Worm (Caenorhabditis elegans) whole organism, L1 larva: ENCODE results near the gene T21D12.12.

ENCODE experiments used
- C04F5.9 ChIP-seq: sonication (generic microtip); optimal IDR thresholded peaks from 2 replicates; lab custom pipeline; 2016; ENCODE audit warnings: missing genetic modification characterization, missing compliant biosample characterization
- C16A3.4 ChIP-seq: fragments of 150-350 bp; optimal IDR thresholded peaks from 2 replicates; lab custom pipeline; 2014; ENCODE audit warnings: missing biosample characterization, missing genetic modification characterization
- F16B12.6 ChIP-seq: fragments of 150-350 bp; optimal IDR thresholded peaks from 2 replicates; lab custom pipeline; 2014; ENCODE audit warnings: missing biosample characterization, missing genetic modification characterization
- aha-1 ChIP-seq: fragments of 150-350 bp; optimal IDR thresholded peaks from 2 replicates; lab custom pipeline; 2014; ENCODE audit warnings: missing biosample characterization, missing genetic modification characterization
- aly-2 ChIP-seq: fragments of 150-350 bp; optimal IDR thresholded peaks from 2 replicates; lab custom pipeline; 2014; ENCODE audit warnings: missing biosample characterization, missing genetic modification characterization
- blmp-1 ChIP-seq: fragments of 150-350 bp; optimal IDR thresholded peaks from 2 replicates; lab custom pipeline; 2014; ENCODE audit warnings: missing biosample characterization, missing genetic modification characterization
- ceh-8 ChIP-seq: fragments of 200-800 bp; sonication (Bioruptor generic); optimal IDR thresholded peaks from 2 replicates; lab custom pipeline; 2018; ENCODE audit warnings: mild to moderate bottlenecking, missing genetic modification characterization, moderate library complexity, missing compliant biosample characterization
- ceh-82 ChIP-seq, 3 experiments: fragments of 150-350 bp in 1 of 3; sonication (generic microtip) in 2 of 3; optimal IDR thresholded peaks; 2 replicates each; lab custom pipeline; 2014 to 2017; ENCODE audit warnings: missing biosample characterization in 3 of 3, missing genetic modification characterization in 3 of 3
- ceh-90 ChIP-seq: sonication (generic microtip); optimal IDR thresholded peaks from 2 replicates; lab custom pipeline; 2016; ENCODE audit warnings: missing genetic modification characterization, missing compliant biosample characterization
- ces-1 ChIP-seq: fragments of 150-350 bp; optimal IDR thresholded peaks from 2 replicates; lab custom pipeline; 2014; ENCODE audit warnings: missing biosample characterization, missing genetic modification reagents, missing genetic modification characterization
- dsc-1 ChIP-seq: sonication (generic microtip); optimal IDR thresholded peaks from 2 replicates; lab custom pipeline; 2016; ENCODE audit warnings: mild to moderate bottlenecking, missing genetic modification characterization, missing compliant biosample characterization
- efl-1 ChIP-seq, 4 experiments: fragments of 150-350 bp; optimal IDR thresholded peaks in 3 of 4; peaks in 1 of 4; 1 replicate in 1 of 4; 2 replicates in 3 of 4; lab custom pipeline; 2014; ENCODE audit warnings: missing biosample characterization in 2 of 4, missing genetic modification characterization in 2 of 4, missing genetic modification reagents in 2 of 4
- efl-3 ChIP-seq: fragments of 200-800 bp; sonication (Bioruptor generic); optimal IDR thresholded peaks from 2 replicates; lab custom pipeline; 2018; ENCODE audit warnings: mild to moderate bottlenecking, missing genetic modification characterization, missing compliant biosample characterization
- elt-3 ChIP-seq, 6 experiments: fragments of 150-350 bp in 1 of 6; sonication (generic microtip); optimal IDR thresholded peaks; 2 replicates each; lab custom pipeline; 2017 to 2018; ENCODE audit warnings: missing biosample characterization in 6 of 6, missing genetic modification characterization in 6 of 6, inconsistent platforms in 1 of 6
- fkh-10 ChIP-seq: sonication (generic microtip); optimal IDR thresholded peaks from 2 replicates; lab custom pipeline; 2017; ENCODE audit warnings: missing biosample characterization, missing genetic modification reagents, missing genetic modification characterization
- fkh-8 ChIP-seq: sonication (generic microtip); optimal IDR thresholded peaks from 2 replicates; lab custom pipeline; 2016; ENCODE audit warnings: mild to moderate bottlenecking, missing genetic modification characterization, missing compliant biosample characterization
- fos-1 ChIP-seq: fragments of 150-350 bp; optimal IDR thresholded peaks from 2 replicates; lab custom pipeline; 2014; ENCODE audit warnings: missing biosample characterization, missing genetic modification characterization
- hlh-17 ChIP-seq: fragments of 200-800 bp; sonication (Bioruptor generic); optimal IDR thresholded peaks from 2 replicates; lab custom pipeline; 2018; ENCODE audit warnings: missing genetic modification characterization, mild to moderate bottlenecking, missing compliant biosample characterization, moderate library complexity, borderline replicate concordance
- hlh-4 ChIP-seq: sonication (generic microtip); optimal IDR thresholded peaks from 2 replicates; lab custom pipeline; 2016; ENCODE audit warnings: mild to moderate bottlenecking, missing genetic modification characterization, missing compliant biosample characterization
- hpl-2 ChIP-seq: fragments of 150-350 bp; optimal IDR thresholded peaks from 2 replicates; lab custom pipeline; 2014; ENCODE audit warnings: missing biosample characterization, missing genetic modification reagents, missing genetic modification characterization
- lin-13 ChIP-seq: fragments of 150-350 bp; optimal IDR thresholded peaks from 2 replicates; lab custom pipeline; 2014; ENCODE audit warnings: missing biosample characterization, missing genetic modification reagents, missing genetic modification characterization
- lin-14 ChIP-seq: fragments of 200-800 bp; sonication (Bioruptor generic); optimal IDR thresholded peaks from 2 replicates; lab custom pipeline; 2018; ENCODE audit warnings: mild to moderate bottlenecking, missing genetic modification characterization, moderate library complexity, missing compliant biosample characterization
- lin-35 ChIP-seq, 2 experiments: fragments of 150-350 bp; optimal IDR thresholded peaks; 2 replicates each; lab custom pipeline; 2014; ENCODE audit warnings: missing biosample characterization in 2 of 2, missing genetic modification characterization in 2 of 2, missing genetic modification reagents in 2 of 2
- lin-39 ChIP-seq: fragments of 150-350 bp; optimal IDR thresholded peaks from 2 replicates; lab custom pipeline; 2014; ENCODE audit warnings: missing biosample characterization, missing genetic modification reagents, missing genetic modification characterization
- lsy-2 ChIP-seq, 2 experiments: fragments of 150-350 bp; optimal IDR thresholded peaks; 2 replicates each; lab custom pipeline; 2014; ENCODE audit warnings: missing biosample characterization in 2 of 2, missing genetic modification characterization in 2 of 2
- mdl-1 ChIP-seq, 2 experiments: fragments of 150-350 bp; optimal IDR thresholded peaks; 2 replicates each; lab custom pipeline; 2014 to 2017; ENCODE audit warnings: missing biosample characterization in 2 of 2, missing genetic modification characterization in 2 of 2, inconsistent platforms in 1 of 2
- mef-2 ChIP-seq: fragments of 150-350 bp; optimal IDR thresholded peaks from 2 replicates; lab custom pipeline; 2014; ENCODE audit warnings: missing biosample characterization, missing genetic modification characterization
- mep-1 ChIP-seq: fragments of 150-350 bp; optimal IDR thresholded peaks from 2 replicates; lab custom pipeline; 2014; ENCODE audit warnings: missing biosample characterization, missing genetic modification characterization
- nhr-19 ChIP-seq: fragments of 200-800 bp; sonication (Bioruptor generic); conservative IDR thresholded peaks from 2 replicates; pipeline ENCODE4 v1.3.6; 2022; ENCODE audit warnings: missing genetic modification characterization, missing compliant biosample characterization
- nhr-20 ChIP-seq: sonication (generic microtip); optimal IDR thresholded peaks from 2 replicates; lab custom pipeline; 2016; ENCODE audit warnings: mild to moderate bottlenecking, missing genetic modification characterization, missing compliant biosample characterization
- nhr-237 ChIP-seq: fragments of 150-350 bp; optimal IDR thresholded peaks from 2 replicates; lab custom pipeline; 2014; ENCODE audit warnings: missing biosample characterization, missing genetic modification characterization
- nhr-28 ChIP-seq: fragments of 150-350 bp; optimal IDR thresholded peaks from 2 replicates; lab custom pipeline; 2014; ENCODE audit warnings: missing biosample characterization, missing genetic modification characterization
- nhr-47 ChIP-seq: sonication (generic microtip); optimal IDR thresholded peaks from 2 replicates; lab custom pipeline; 2016; ENCODE audit warnings: mild to moderate bottlenecking, missing genetic modification characterization, moderate library complexity, missing compliant biosample characterization
- nhr-71 ChIP-seq: sonication (generic microtip); optimal IDR thresholded peaks from 2 replicates; lab custom pipeline; 2016; ENCODE audit warnings: mild to moderate bottlenecking, missing genetic modification characterization, moderate library complexity, missing compliant biosample characterization
- nhr-76 ChIP-seq: sonication (generic microtip); optimal IDR thresholded peaks from 2 replicates; lab custom pipeline; 2017; ENCODE audit warnings: missing biosample characterization, missing genetic modification characterization
- nhr-84 ChIP-seq: sonication (generic microtip); optimal IDR thresholded peaks from 2 replicates; lab custom pipeline; 2017; ENCODE audit warnings: missing biosample characterization, missing genetic modification characterization
- nhr-85 ChIP-seq: sonication (generic microtip); peaks from one replicate; lab custom pipeline; 2016; ENCODE audit warnings: missing genetic modification characterization, inconsistent platforms, missing compliant biosample characterization
- nhr-90 ChIP-seq: sonication (generic microtip); optimal IDR thresholded peaks from 2 replicates; lab custom pipeline; 2016; ENCODE audit warnings: mild to moderate bottlenecking, missing genetic modification characterization, missing compliant biosample characterization; ENCODE audit not compliant: poor library complexity
- pqm-1 ChIP-seq: sonication (generic microtip); optimal IDR thresholded peaks from 3 replicates; lab custom pipeline; 2017; ENCODE audit warnings: missing biosample characterization, missing genetic modification characterization
- rnt-1 ChIP-seq: sonication (generic microtip); optimal IDR thresholded peaks from 2 replicates; lab custom pipeline; 2016; ENCODE audit warnings: mild to moderate bottlenecking, missing genetic modification characterization, moderate library complexity, missing compliant biosample characterization
- skn-1 ChIP-seq: fragments of 150-350 bp; optimal IDR thresholded peaks from 2 replicates; lab custom pipeline; 2014; ENCODE audit warnings: missing biosample characterization, missing genetic modification characterization
- snu-23 ChIP-seq: sonication (generic microtip); optimal IDR thresholded peaks from 2 replicates; lab custom pipeline; 2016; ENCODE audit warnings: missing genetic modification characterization, missing compliant biosample characterization
- sox-4 ChIP-seq: sonication (generic microtip); optimal IDR thresholded peaks from 2 replicates; lab custom pipeline; 2016; ENCODE audit warnings: missing genetic modification characterization, missing compliant biosample characterization
- tbx-2 ChIP-seq: sonication (generic microtip); optimal IDR thresholded peaks from 2 replicates; lab custom pipeline; 2016; ENCODE audit warnings: missing genetic modification characterization, missing compliant biosample characterization
- unc-130 ChIP-seq: fragments of 150-350 bp; optimal IDR thresholded peaks from 2 replicates; lab custom pipeline; 2017; ENCODE audit warnings: missing biosample characterization, missing genetic modification characterization, inconsistent platforms
- unc-62 ChIP-seq: fragments of 150-350 bp; optimal IDR thresholded peaks from 2 replicates; lab custom pipeline; 2014; ENCODE audit warnings: missing biosample characterization, missing genetic modification reagents, missing genetic modification characterization
- unc-86 ChIP-seq: sonication (generic microtip); optimal IDR thresholded peaks from 2 replicates; lab custom pipeline; 2016; ENCODE audit warnings: missing genetic modification characterization, missing compliant biosample characterization
- unc-98 ChIP-seq: fragments of 200-800 bp; sonication (Bioruptor generic); IDR thresholded peaks from 2 replicates; pipeline ENCODE4 v1.3.6; 2022; ENCODE audit warnings: missing genetic modification characterization, missing compliant biosample characterization
- xbp-1 ChIP-seq: sonication (generic microtip); optimal IDR thresholded peaks from 2 replicates; lab custom pipeline; 2016; ENCODE audit warnings: missing genetic modification characterization, missing compliant biosample characterization
- zag-1 ChIP-seq: fragments of 150-350 bp; optimal IDR thresholded peaks from 2 replicates; lab custom pipeline; 2014; ENCODE audit warnings: missing biosample characterization, missing genetic modification characterization
- ztf-11 ChIP-seq, 2 experiments: sonication (generic microtip); optimal IDR thresholded peaks; 2 replicates each; lab custom pipeline; 2016 to 2017; ENCODE audit warnings: missing genetic modification characterization in 2 of 2, missing biosample characterization in 1 of 2, missing compliant biosample characterization in 1 of 2

The T21D12.12 gene

ce11 chrIV:259142-259541, 7.1 kb upstream of the T21D12.12 start, which contains the start of gene dpy-9:
dpy-9 (minus strand) TSS chrIV:259204.
- TF ChIP-seq hlh-4 (tag; lab: Kevin White, UChicago) = no peak
- no peak for TF ChIP-seq unc-62
- TF ChIP-seq blmp-1 (tag; lab: Kevin White, UChicago) = peak; percentile 96
- no peak for TF ChIP-seq ztf-11 (tag; optimal IDR thresholded peaks at IDR 0.05; lab: Kevin White, UChicago)
- TF ChIP-seq elt-3 (tag; optimal IDR thresholded peaks at IDR 0.05; lab: Kevin White, UChicago) = peak in 1 of 6 experiments; percentile 50
- TF ChIP-seq tbx-2 (tag; lab: Kevin White, UChicago) = no peak
- TF ChIP-seq, all 84 proteins: peak for 2

ce11 chrIV:261607-262006, 4.6 kb upstream of the T21D12.12 start, which contains the start of gene pqbp-1.1:
pqbp-1.1 (minus strand) TSS chrIV:261683.
- TF ChIP-seq lsy-2 (tag; optimal IDR thresholded peaks at IDR 0.05; lab: Kevin White, UChicago) (peak; percentile 76 to 82), nhr-20 (tag; lab: Kevin White, UChicago) (peak; percentile 58), efl-3 (GFP tag; lab: Kevin White, UChicago) (no peak), nhr-90 (tag; lab: Kevin White, UChicago) (peak; percentile 59), nhr-85 (peak; percentile 50), fkh-10 (GFP tag; lab: Kevin White, UChicago) (peak; percentile 42), ceh-90 (tag; lab: Kevin White, UChicago) (no peak), nhr-19 (no peak), mef-2 (no peak), hlh-4 (tag; lab: Kevin White, UChicago) (no peak), xbp-1 (tag; lab: Kevin White, UChicago) (peak; percentile 64), C16A3.4 (tag; lab: Kevin White, UChicago) (peak; percentile 58), nhr-237 (tag; lab: Kevin White, UChicago) (peak; percentile 23), lin-13 (GFP tag; lab: Kevin White, UChicago) (peak; percentile 18), blmp-1 (tag; lab: Kevin White, UChicago) (peak; percentile 55), C04F5.9 (tag; lab: Kevin White, UChicago) (peak; percentile 39), ceh-82 (tag; optimal IDR thresholded peaks at IDR 0.05; lab: Kevin White, UChicago) (peak; percentile 15 to 58 (median 29)), nhr-71 (tag; lab: Kevin White, UChicago) (peak; percentile 75), mdl-1 (tag; optimal IDR thresholded peaks at IDR 0.05; lab: Kevin White, UChicago) (no peak), unc-86 (tag; lab: Kevin White, UChicago) (peak; percentile 43), aly-2 (tag; lab: Kevin White, UChicago) (peak; percentile 58), lin-35 (GFP tag; optimal IDR thresholded peaks at IDR 0.05; lab: Kevin White, UChicago) (peak; percentile 95 to 97), skn-1 (tag; lab: Kevin White, UChicago) (peak; percentile 41), F16B12.6 (tag; lab: Kevin White, UChicago) (peak; percentile 4), dsc-1 (tag; lab: Kevin White, UChicago) (peak; percentile 51), nhr-76 (no peak), nhr-28 (tag; lab: Kevin White, UChicago) (no peak), efl-1 (optimal IDR thresholded peaks at IDR 0.05; lab: Kevin White, UChicago) (peak; percentile 69 to 94), efl-1 (GFP tag; optimal IDR thresholded peaks at IDR 0.05 in 1 of 2; lab: Kevin White, UChicago) (peak; percentile 95 to 99), unc-98 (GFP tag; lab: Robert Waterston, UW) (no peak), nhr-47 (tag; lab: Kevin White, UChicago) (peak; percentile 77), fkh-8 (tag; lab: Kevin White, UChicago) (peak; percentile 51), hpl-2 (GFP tag; lab: Kevin White, UChicago) (no peak), fos-1 (tag; lab: Kevin White, UChicago) (peak; percentile 42), rnt-1 (tag; lab: Kevin White, UChicago) (peak; percentile 18), sox-4 (tag; lab: Kevin White, UChicago) (no peak), tbx-2 (tag; lab: Kevin White, UChicago) (peak; percentile 59), nhr-84 (no peak), unc-130 (tag; lab: Kevin White, UChicago) (no peak), hlh-17 (GFP tag; lab: Kevin White, UChicago) (no peak), pqm-1 (no peak), lin-14 (peak; percentile 71), zag-1 (tag; lab: Kevin White, UChicago) (no peak), mep-1 (tag; lab: Kevin White, UChicago) (peak; percentile 66), aha-1 (tag; lab: Kevin White, UChicago) (no peak), ces-1 (GFP tag; lab: Kevin White, UChicago) (peak; percentile 18), ceh-8 (GFP tag; lab: Kevin White, UChicago) (no peak), lin-39 (peak; percentile 33), snu-23 (peak; percentile 67)
